Worm (Caenorhabditis elegans): Measurements from ENCODE around the gene ssp-35.

DNA sequence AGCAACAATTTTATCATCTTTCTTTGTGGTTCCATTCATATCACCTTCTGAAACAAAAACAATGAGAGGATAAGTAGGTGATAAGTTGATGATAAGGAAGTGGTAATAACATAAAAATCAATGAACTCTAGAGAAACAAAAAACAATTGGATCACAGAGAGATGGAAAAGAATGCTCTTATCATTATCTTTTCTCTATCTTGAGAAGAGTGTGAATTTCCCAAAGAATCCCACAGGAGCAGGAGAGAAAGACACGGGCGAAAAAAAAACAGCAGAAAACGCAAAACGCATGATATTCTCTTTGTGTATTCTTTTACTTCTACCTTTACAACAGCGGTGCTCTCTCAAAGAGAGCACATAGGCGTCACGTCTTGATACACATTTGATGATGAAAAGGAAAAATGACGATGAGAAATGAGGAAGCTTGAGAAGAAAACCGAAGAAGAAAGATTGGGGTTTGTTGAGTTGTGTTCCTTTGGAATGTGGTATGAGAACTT is 5.7 kb upstream of the ssp-35 start, which contains the start of gene twk-24:
- TF ChIP-seq flt-1 (GFP tag; IDR thresholded peaks at IDR 0.05): no peak
- no peak for TF ChIP-seq hmg-4 (GFP tag; optimal IDR thresholded peaks at IDR 0.05)
